Worm (Caenorhabditis elegans): ENCODE measurements around the gene nas-25.

nas-25 gene

ce11 chrII:8811825-8812224 is 14.0 kb upstream of the nas-25 start:
- TF ChIP-seq nhr-43 (tag; optimal IDR thresholded peaks at IDR 0.05; ENCODE audit: poor library complexity, severe bottlenecking): peak; percentile 9
- TF ChIP-seq fkh-2 (tag; optimal IDR thresholded peaks at IDR 0.05): no peak
- TF ChIP-seq ztf-11 (tag; optimal IDR thresholded peaks at IDR 0.05): no peak
- TF ChIP-seq ama-1 (optimal IDR thresholded peaks at IDR 0.05): peak; percentile 91
- TF ChIP-seq lin-39 (tag; optimal IDR thresholded peaks at IDR 0.05): peak; percentile 23
- no peak for TF ChIP-seq ceh-82 (tag; optimal IDR thresholded peaks at IDR 0.05)
- peak; percentile 3 for TF ChIP-seq nhr-25 (tag; optimal IDR thresholded peaks at IDR 0.05)

ce11 chrII:8812346-8812745 is 13.5 kb upstream of the nas-25 start:
- no peak for TF ChIP-seq mml-1 (tag; optimal IDR thresholded peaks at IDR 0.05)
- TF ChIP-seq nhr-11 (tag; optimal IDR thresholded peaks at IDR 0.05): no peak
- no peak for TF ChIP-seq nhr-237 (tag; optimal IDR thresholded peaks at IDR 0.05)
- TF ChIP-seq ceh-82 (tag; optimal IDR thresholded peaks at IDR 0.05): no peak

ce11 chrII:8813659-8814058 is 12.2 kb upstream of the nas-25 start:
- TF ChIP-seq aly-2 (tag; optimal IDR thresholded peaks at IDR 0.05) (no peak), zag-1 (tag; optimal IDR thresholded peaks at IDR 0.05) (no peak), nfya-1 (tag; optimal IDR thresholded peaks at IDR 0.05; ENCODE audit: insufficient read depth) (peak; percentile 21), fkh-10 (GFP tag; optimal IDR thresholded peaks at IDR 0.05) (no peak), R02D3.7 (tag; optimal IDR thresholded peaks at IDR 0.05) (no peak), egl-5 (tag; optimal IDR thresholded peaks at IDR 0.05) (no peak), unc-62 (GFP tag; optimal IDR thresholded peaks at IDR 0.05) (no peak), nhr-11 (tag; optimal IDR thresholded peaks at IDR 0.05) (peak; percentile 30), daf-12 (tag; optimal IDR thresholded peaks at IDR 0.05) (no peak), egl-27 (tag; optimal IDR thresholded peaks at IDR 0.05) (no peak), mdl-1 (tag; optimal IDR thresholded peaks at IDR 0.05) (no peak), nhr-28 (tag; optimal IDR thresholded peaks at IDR 0.05) (no peak), nhr-43 (tag; optimal IDR thresholded peaks at IDR 0.05; ENCODE audit: poor library complexity, severe bottlenecking) (peak; percentile 98), lsy-12 (tag; optimal IDR thresholded peaks at IDR 0.05) (no peak), pqm-1 (tag; optimal IDR thresholded peaks at IDR 0.05) (no peak), nhr-237 (tag; optimal IDR thresholded peaks at IDR 0.05) (no peak), nhr-67 (tag; optimal IDR thresholded peaks at IDR 0.05) (no peak), snpc-4 (tag; optimal IDR thresholded peaks at IDR 0.05) (no peak), fos-1 (tag; optimal IDR thresholded peaks at IDR 0.05) (no peak), ztf-11 (tag; optimal IDR thresholded peaks at IDR 0.05) (no peak), tbx-2 (tag; optimal IDR thresholded peaks at IDR 0.05) (no peak), ceh-16 (tag; optimal IDR thresholded peaks at IDR 0.05) (no peak), elt-1 (tag; optimal IDR thresholded peaks at IDR 0.05) (peak; percentile 55), mml-1 (tag; optimal IDR thresholded peaks at IDR 0.05) (no peak), nhr-12 (tag; optimal IDR thresholded peaks at IDR 0.05) (no peak), lin-15B (tag; optimal IDR thresholded peaks at IDR 0.05) (no peak), sea-2 (GFP tag; optimal IDR thresholded peaks at IDR 0.05) (no peak), nhr-76 (tag; optimal IDR thresholded peaks at IDR 0.05) (peak; percentile 30), ztf-4 (tag; optimal IDR thresholded peaks at IDR 0.05) (no peak), pha-4 (tag; optimal IDR thresholded peaks at IDR 0.05) (no peak), nhr-77 (tag; optimal IDR thresholded peaks at IDR 0.05) (no peak), nhr-23 (tag; optimal IDR thresholded peaks at IDR 0.05) (peak; percentile 86), ceh-9 (tag; optimal IDR thresholded peaks at IDR 0.05) (no peak), skn-1 (tag; optimal IDR thresholded peaks at IDR 0.05) (no peak), eor-1 (tag; optimal IDR thresholded peaks at IDR 0.05) (no peak), lin-39 (tag; optimal IDR thresholded peaks at IDR 0.05) (peak; percentile 22), fkh-2 (tag; optimal IDR thresholded peaks at IDR 0.05) (no peak), ZK546.5 (tag; optimal IDR thresholded peaks at IDR 0.05) (no peak), unc-39 (tag; optimal IDR thresholded peaks at IDR 0.05) (no peak), ceh-82 (tag; optimal IDR thresholded peaks at IDR 0.05) (no peak), ama-1 (optimal IDR thresholded peaks at IDR 0.05) (no peak), hmg-11 (tag; optimal IDR thresholded peaks at IDR 0.05) (no peak), ceh-28 (tag; optimal IDR thresholded peaks at IDR 0.05) (peak; percentile 27), elt-3 (tag; optimal IDR thresholded peaks at IDR 0.05) (peak in 2 of 3 experiments; percentile 60 to 88), jun-1 (tag; optimal IDR thresholded peaks at IDR 0.05) (peak; percentile 61), nhr-25 (tag; optimal IDR thresholded peaks at IDR 0.05) (peak; percentile 73), elt-2 (tag; optimal IDR thresholded peaks at IDR 0.05) (no peak)
